Worm (Caenorhabditis elegans) whole organism, L1 larva: ENCODE data around the gene C06H5.6.
A peak's percentile ranks its signal among the peaks of the same experiment; 100 is the strongest.
"Not testable (repeated sequence)": the region's sequence is repeated elsewhere in the genome, so short reads cannot be mapped to it uniquely, and the experiment has no call there.

ENCODE experiments used
- C04F5.9 ChIP-seq: sonication (generic microtip); optimal IDR thresholded peaks from 2 replicates; lab custom pipeline; 2016; ENCODE audit warnings: missing genetic modification characterization, missing compliant biosample characterization
- C16A3.4 ChIP-seq: fragments of 150-350 bp; optimal IDR thresholded peaks from 2 replicates; lab custom pipeline; 2014; ENCODE audit warnings: missing biosample characterization, missing genetic modification characterization
- F16B12.6 ChIP-seq: fragments of 150-350 bp; optimal IDR thresholded peaks from 2 replicates; lab custom pipeline; 2014; ENCODE audit warnings: missing biosample characterization, missing genetic modification characterization
- Y116A8C.19 ChIP-seq: sonication (generic microtip); optimal IDR thresholded peaks from 2 replicates; lab custom pipeline; 2016; ENCODE audit warnings: missing compliant biosample characterization, missing genetic modification characterization, borderline replicate concordance
- aha-1 ChIP-seq: fragments of 150-350 bp; optimal IDR thresholded peaks from 2 replicates; lab custom pipeline; 2014; ENCODE audit warnings: missing biosample characterization, missing genetic modification characterization
- ama-1 ChIP-seq: fragments of 150-350 bp; optimal IDR thresholded peaks from 2 replicates; lab custom pipeline; 2014
- ceh-63 ChIP-seq: fragments of 200-800 bp; sonication (Bioruptor generic); optimal IDR thresholded peaks from 2 replicates; lab custom pipeline; 2018; ENCODE audit warnings: mild to moderate bottlenecking, missing genetic modification characterization, missing compliant biosample characterization
- ceh-82 ChIP-seq, 3 experiments: fragments of 150-350 bp in 1 of 3; sonication (generic microtip) in 2 of 3; optimal IDR thresholded peaks; 2 replicates each; lab custom pipeline; 2014 to 2017; ENCODE audit warnings: missing biosample characterization in 3 of 3, missing genetic modification characterization in 3 of 3
- dpl-1 ChIP-seq, 3 experiments: fragments of 150-350 bp in 2 of 3; sonication (generic microtip) in 1 of 3; optimal IDR thresholded peaks; 2 replicates each; lab custom pipeline; 2014 to 2017; ENCODE audit warnings: missing biosample characterization in 3 of 3, missing genetic modification characterization in 3 of 3, missing genetic modification reagents in 3 of 3
- efl-1 ChIP-seq, 4 experiments: fragments of 150-350 bp; optimal IDR thresholded peaks in 3 of 4; peaks in 1 of 4; 1 replicate in 1 of 4; 2 replicates in 3 of 4; lab custom pipeline; 2014; ENCODE audit warnings: missing biosample characterization in 2 of 4, missing genetic modification characterization in 2 of 4, missing genetic modification reagents in 2 of 4
- elt-2 ChIP-seq: sonication (generic microtip); optimal IDR thresholded peaks from 2 replicates; lab custom pipeline; 2016; ENCODE audit warnings: missing genetic modification characterization, mild to moderate bottlenecking, inconsistent platforms, missing compliant biosample characterization, missing genetic modification reagents
- elt-3 ChIP-seq, 6 experiments: fragments of 150-350 bp in 1 of 6; sonication (generic microtip); optimal IDR thresholded peaks; 2 replicates each; lab custom pipeline; 2017 to 2018; ENCODE audit warnings: missing biosample characterization in 6 of 6, missing genetic modification characterization in 6 of 6, inconsistent platforms in 1 of 6
- fkh-8 ChIP-seq: sonication (generic microtip); optimal IDR thresholded peaks from 2 replicates; lab custom pipeline; 2016; ENCODE audit warnings: mild to moderate bottlenecking, missing genetic modification characterization, missing compliant biosample characterization
- fos-1 ChIP-seq: fragments of 150-350 bp; optimal IDR thresholded peaks from 2 replicates; lab custom pipeline; 2014; ENCODE audit warnings: missing biosample characterization, missing genetic modification characterization
- grh-1 ChIP-seq: fragments of 200-800 bp; sonication (Bioruptor generic); IDR thresholded peaks from 2 replicates; pipeline ENCODE4 v1.3.6; 2022; ENCODE audit warnings: missing genetic modification reagents, missing genetic modification characterization, missing compliant biosample characterization
- hlh-17 ChIP-seq: fragments of 200-800 bp; sonication (Bioruptor generic); optimal IDR thresholded peaks from 2 replicates; lab custom pipeline; 2018; ENCODE audit warnings: missing genetic modification characterization, mild to moderate bottlenecking, missing compliant biosample characterization, moderate library complexity, borderline replicate concordance
- irx-1 ChIP-seq: sonication (generic microtip); optimal IDR thresholded peaks from 2 replicates; lab custom pipeline; 2016; ENCODE audit warnings: missing genetic modification characterization, missing compliant biosample characterization
- jun-1 ChIP-seq: fragments of 150-350 bp; optimal IDR thresholded peaks from 2 replicates; lab custom pipeline; 2014; ENCODE audit warnings: missing biosample characterization, missing genetic modification reagents, missing genetic modification characterization
- lin-13 ChIP-seq: fragments of 150-350 bp; optimal IDR thresholded peaks from 2 replicates; lab custom pipeline; 2014; ENCODE audit warnings: missing biosample characterization, missing genetic modification reagents, missing genetic modification characterization
- lin-39 ChIP-seq: fragments of 150-350 bp; optimal IDR thresholded peaks from 2 replicates; lab custom pipeline; 2014; ENCODE audit warnings: missing biosample characterization, missing genetic modification reagents, missing genetic modification characterization
- lsy-2 ChIP-seq, 2 experiments: fragments of 150-350 bp; optimal IDR thresholded peaks; 2 replicates each; lab custom pipeline; 2014; ENCODE audit warnings: missing biosample characterization in 2 of 2, missing genetic modification characterization in 2 of 2
- mdl-1 ChIP-seq, 2 experiments: fragments of 150-350 bp; optimal IDR thresholded peaks; 2 replicates each; lab custom pipeline; 2014 to 2017; ENCODE audit warnings: missing biosample characterization in 2 of 2, missing genetic modification characterization in 2 of 2, inconsistent platforms in 1 of 2
- mef-2 ChIP-seq: fragments of 150-350 bp; optimal IDR thresholded peaks from 2 replicates; lab custom pipeline; 2014; ENCODE audit warnings: missing biosample characterization, missing genetic modification characterization
- mep-1 ChIP-seq: fragments of 150-350 bp; optimal IDR thresholded peaks from 2 replicates; lab custom pipeline; 2014; ENCODE audit warnings: missing biosample characterization, missing genetic modification characterization
- nhr-20 ChIP-seq: sonication (generic microtip); optimal IDR thresholded peaks from 2 replicates; lab custom pipeline; 2016; ENCODE audit warnings: mild to moderate bottlenecking, missing genetic modification characterization, missing compliant biosample characterization
- nhr-71 ChIP-seq: sonication (generic microtip); optimal IDR thresholded peaks from 2 replicates; lab custom pipeline; 2016; ENCODE audit warnings: mild to moderate bottlenecking, missing genetic modification characterization, moderate library complexity, missing compliant biosample characterization
- nhr-77 ChIP-seq: fragments of 150-350 bp; optimal IDR thresholded peaks from 2 replicates; lab custom pipeline; 2014; ENCODE audit warnings: missing biosample characterization, missing genetic modification characterization
- nhr-84 ChIP-seq: sonication (generic microtip); optimal IDR thresholded peaks from 2 replicates; lab custom pipeline; 2017; ENCODE audit warnings: missing biosample characterization, missing genetic modification characterization
- snpc-4 ChIP-seq: fragments of 150-350 bp; optimal IDR thresholded peaks from 2 replicates; lab custom pipeline; 2014; ENCODE audit warnings: missing biosample characterization, missing genetic modification characterization
- snu-23 ChIP-seq: sonication (generic microtip); optimal IDR thresholded peaks from 2 replicates; lab custom pipeline; 2016; ENCODE audit warnings: missing genetic modification characterization, missing compliant biosample characterization
- sox-4 ChIP-seq: sonication (generic microtip); optimal IDR thresholded peaks from 2 replicates; lab custom pipeline; 2016; ENCODE audit warnings: missing genetic modification characterization, missing compliant biosample characterization
- swsn-7 ChIP-seq: sonication (generic microtip); optimal IDR thresholded peaks from 2 replicates; lab custom pipeline; 2016; ENCODE audit warnings: missing genetic modification characterization, missing compliant biosample characterization
- unc-62 ChIP-seq: fragments of 150-350 bp; optimal IDR thresholded peaks from 2 replicates; lab custom pipeline; 2014; ENCODE audit warnings: missing biosample characterization, missing genetic modification reagents, missing genetic modification characterization
- unc-86 ChIP-seq: sonication (generic microtip); optimal IDR thresholded peaks from 2 replicates; lab custom pipeline; 2016; ENCODE audit warnings: missing genetic modification characterization, missing compliant biosample characterization
- vab-15 ChIP-seq: sonication (generic microtip); optimal IDR thresholded peaks from 2 replicates; lab custom pipeline; 2017; ENCODE audit warnings: missing genotype, mild to moderate bottlenecking, missing genetic modification characterization, missing compliant biosample characterization
- xbp-1 ChIP-seq: sonication (generic microtip); optimal IDR thresholded peaks from 2 replicates; lab custom pipeline; 2016; ENCODE audit warnings: missing genetic modification characterization, missing compliant biosample characterization
- zag-1 ChIP-seq: fragments of 150-350 bp; optimal IDR thresholded peaks from 2 replicates; lab custom pipeline; 2014; ENCODE audit warnings: missing biosample characterization, missing genetic modification characterization
- zip-4 ChIP-seq: fragments of 200-800 bp; sonication (Bioruptor generic); optimal IDR thresholded peaks from 2 replicates; lab custom pipeline; 2018; ENCODE audit warnings: mild to moderate bottlenecking, missing genetic modification characterization, moderate library complexity, missing compliant biosample characterization
- ztf-4 ChIP-seq: fragments of 150-350 bp; optimal IDR thresholded peaks from 2 replicates; lab custom pipeline; 2014; ENCODE audit warnings: missing biosample characterization, missing genetic modification characterization

Gene C06H5.6

ce11 chrV:17888939-17889338 is at the start of gene C06H5.6:
Gene C06H5.6 (minus strand): TSS chrV:17888984.
- no peak for TF ChIP-seq unc-86 (tag; lab: Kevin White, UChicago)
- TF ChIP-seq snu-23 (GFP tag; lab: Kevin White, UChicago): no peak
- TF ChIP-seq nhr-71 (tag; lab: Kevin White, UChicago): no peak
- TF ChIP-seq fkh-8 (tag; lab: Kevin White, UChicago): no peak
- no peak for TF ChIP-seq zip-4
- TF ChIP-seq snpc-4 (tag; lab: Kevin White, UChicago): no peak
- TF ChIP-seq jun-1 (tag; lab: Kevin White, UChicago): no peak
- peak; percentile 12 for TF ChIP-seq elt-2 (tag; lab: Kevin White, UChicago)
- TF ChIP-seq nhr-77 (tag; lab: Kevin White, UChicago): no peak
- TF ChIP-seq, all 84 proteins: peak for 1

- no peak for TF ChIP-seq aha-1 (tag; lab: Kevin White, UChicago)
- no peak for TF ChIP-seq C04F5.9 (tag; lab: Kevin White, UChicago)
- TF ChIP-seq efl-1 (optimal IDR thresholded peaks at IDR 0.05; lab: Kevin White, UChicago): no peak
- TF ChIP-seq efl-1 (GFP tag; optimal IDR thresholded peaks at IDR 0.05 in 1 of 2; lab: Kevin White, UChicago): peak in 1 of 2 experiments; percentile 86
- TF ChIP-seq lin-13 (GFP tag; lab: Kevin White, UChicago): no peak
- TF ChIP-seq, all 84 proteins: peak for 1
Observed at ce11 chrV:17935857-17936256, 47.1 kb upstream of the C06H5.6 start.

- TF ChIP-seq nhr-71 (tag; lab: Kevin White, UChicago): no peak
- no peak for TF ChIP-seq efl-1 (optimal IDR thresholded peaks at IDR 0.05; lab: Kevin White, UChicago)
- peak in 1 of 2 experiments; percentile 69 for TF ChIP-seq efl-1 (GFP tag; optimal IDR thresholded peaks at IDR 0.05 in 1 of 2; lab: Kevin White, UChicago)
- TF ChIP-seq, all 84 proteins: peak for 1
Observed at ce11 chrV:17931795-17932194, 43.0 kb upstream of the C06H5.6 start.

ce11 chrV:17928128-17928527 is 39.3 kb upstream of the C06H5.6 start:
- no peak for TF ChIP-seq grh-1 (GFP tag; lab: Robert Waterston, UW)
- TF ChIP-seq lsy-2 (tag; optimal IDR thresholded peaks at IDR 0.05; lab: Kevin White, UChicago): no peak
- no peak for TF ChIP-seq swsn-7 (tag; lab: Kevin White, UChicago)
- no peak for TF ChIP-seq vab-15 (tag; lab: Kevin White, UChicago)
- no peak for TF ChIP-seq aha-1 (tag; lab: Kevin White, UChicago)
- no peak for TF ChIP-seq ztf-4 (tag; lab: Kevin White, UChicago)
- TF ChIP-seq ceh-82 (tag; optimal IDR thresholded peaks at IDR 0.05; lab: Kevin White, UChicago): no peak
- TF ChIP-seq zip-4: no peak
- no peak for TF ChIP-seq C16A3.4 (tag; lab: Kevin White, UChicago)
- no peak for TF ChIP-seq fos-1
- TF ChIP-seq mef-2: no peak
- TF ChIP-seq nhr-71 (tag; lab: Kevin White, UChicago): no peak
- no peak for TF ChIP-seq ceh-63 (GFP tag; lab: Kevin White, UChicago)
- TF ChIP-seq unc-62: no peak
- TF ChIP-seq elt-2 (tag; lab: Kevin White, UChicago): no peak
- TF ChIP-seq nhr-84: no peak
- TF ChIP-seq hlh-17 (GFP tag; lab: Kevin White, UChicago): no peak
- TF ChIP-seq dpl-1 (GFP tag; optimal IDR thresholded peaks at IDR 0.05; lab: Kevin White, UChicago): no peak

ce11 chrV:17924095-17925000 is 35.6 kb upstream of the C06H5.6 start, which contains the start of gene usp-50:
Gene usp-50 (plus strand): TSS chrV:17924916.
- TF ChIP-seq F16B12.6 (tag; lab: Kevin White, UChicago) (peak; percentile 38), efl-1 (GFP tag; optimal IDR thresholded peaks at IDR 0.05 in 1 of 2; lab: Kevin White, UChicago) (peak in 1 of 2 experiments; percentile 20)
- TF ChIP-seq efl-1 (optimal IDR thresholded peaks at IDR 0.05; lab: Kevin White, UChicago): not testable (repeated sequence)

ce11 chrV:17921423-17921822 is 32.6 kb upstream of the C06H5.6 start, which contains the start of gene E01B7.2:
Gene E01B7.2 (plus strand): TSS chrV:17921772.
- TF ChIP-seq F16B12.6 (tag; lab: Kevin White, UChicago): peak; percentile 77
- TF ChIP-seq mep-1 (tag; lab: Kevin White, UChicago): peak; percentile 87
- peak; percentile 81 for TF ChIP-seq nhr-20 (tag; lab: Kevin White, UChicago)
- TF ChIP-seq xbp-1: peak; percentile 81
- peak in 2 of 6 experiments; percentile 68 to 77 for TF ChIP-seq elt-3 (tag; optimal IDR thresholded peaks at IDR 0.05; lab: Kevin White, UChicago)
- peak; percentile 83 for TF ChIP-seq unc-86 (tag; lab: Kevin White, UChicago)
- peak; percentile 36 for TF ChIP-seq ama-1
- peak; percentile 30 for TF ChIP-seq ztf-4 (tag; lab: Kevin White, UChicago)
- peak; percentile 67 for TF ChIP-seq irx-1 (tag; lab: Kevin White, UChicago)
- no peak for TF ChIP-seq Y116A8C.19
- peak; percentile 40 for TF ChIP-seq sox-4
- peak; percentile 66 for TF ChIP-seq lin-39 (tag; lab: Kevin White, UChicago)
- TF ChIP-seq zag-1 (tag; lab: Kevin White, UChicago): no peak
- peak in 1 of 2 experiments; percentile 68 for TF ChIP-seq mdl-1 (tag; optimal IDR thresholded peaks at IDR 0.05; lab: Kevin White, UChicago)
- peak; percentile 53 for TF ChIP-seq zip-4
